Fruit fly (Drosophila melanogaster) whole organism, embryonic: ENCODE measurements around the gene Tom40.

ENCODE experiments used
- Atf-2 ChIP-seq: fragments of 200-800 bp; sonication (Bioruptor generic); optimal IDR thresholded peaks from 2 replicates; lab custom pipeline; 2016; ENCODE audit warnings: missing biosample characterization, missing genetic modification characterization
- B-H2 ChIP-seq: fragments of 200-800 bp; sonication (Bioruptor generic); optimal IDR thresholded peaks from 2 replicates; lab custom pipeline; 2018; ENCODE audit warnings: missing biosample characterization, mild to moderate bottlenecking, missing genetic modification characterization
- CG10267 ChIP-seq: fragments of 200-800 bp; sonication (Bioruptor generic); optimal IDR thresholded peaks from 2 replicates; lab custom pipeline; 2018; ENCODE audit warnings: missing biosample characterization, mild to moderate bottlenecking, missing genetic modification characterization, moderate library complexity
- CG10543 ChIP-seq: fragments of 200-800 bp; sonication (Bioruptor generic); optimal IDR thresholded peaks from 3 replicates; lab custom pipeline; 2017; ENCODE audit warnings: missing biosample characterization, mild to moderate bottlenecking, missing genetic modification characterization, moderate library complexity
- CG10565 ChIP-seq: fragments of 200-800 bp; sonication (Bioruptor generic); optimal IDR thresholded peaks from 3 replicates; lab custom pipeline; 2016; ENCODE audit warnings: missing biosample characterization, mild to moderate bottlenecking, missing genetic modification characterization
- CG12219 ChIP-seq: fragments of 200-800 bp; sonication (Bioruptor generic); optimal IDR thresholded peaks from 3 replicates; lab custom pipeline; 2018; ENCODE audit warnings: missing biosample characterization, mild to moderate bottlenecking, missing genetic modification characterization
- CG12942 ChIP-seq: fragments of 200-800 bp; sonication (Bioruptor generic); optimal IDR thresholded peaks from 3 replicates; lab custom pipeline; 2016; ENCODE audit warnings: missing biosample characterization, missing genetic modification characterization
- CG13123 ChIP-seq: fragments of 200-800 bp; sonication (Bioruptor generic); optimal IDR thresholded peaks from 2 replicates; lab custom pipeline; 2016; ENCODE audit warnings: missing biosample characterization, missing genetic modification characterization
- CG13424 ChIP-seq: fragments of 200-800 bp; sonication (Bioruptor generic); optimal IDR thresholded peaks from 2 replicates; lab custom pipeline; 2019; ENCODE audit warnings: missing biosample characterization, mild to moderate bottlenecking, missing genetic modification characterization, moderate library complexity
- CG17361 ChIP-seq: fragments of 200-800 bp; sonication (Bioruptor generic); IDR thresholded peaks from 3 replicates; pipeline ENCODE4 v1.3.6; 2022; ENCODE audit warnings: missing biosample characterization, missing genetic modification characterization
- CG17612 ChIP-seq: fragments of 200-800 bp; sonication (Bioruptor generic); IDR thresholded peaks from 2 replicates; pipeline ENCODE4 v1.3.6; 2022; ENCODE audit warnings: missing biosample characterization, missing genetic modification characterization
- CG17912 ChIP-seq: fragments of 200-800 bp; sonication (Bioruptor generic); optimal IDR thresholded peaks from 2 replicates; lab custom pipeline; 2018; ENCODE audit warnings: missing biosample characterization, mild to moderate bottlenecking, missing genetic modification characterization
- CG1792 ChIP-seq: fragments of 200-800 bp; sonication (Bioruptor generic); optimal IDR thresholded peaks from 2 replicates; lab custom pipeline; 2016; ENCODE audit warnings: missing biosample characterization, missing genetic modification characterization
- CG18011 ChIP-seq: fragments of 200-800 bp; sonication (Bioruptor generic); optimal IDR thresholded peaks from 2 replicates; lab custom pipeline; 2017; ENCODE audit warnings: missing biosample characterization, missing genetic modification characterization, mild to moderate bottlenecking, moderate library complexity, missing genotype
- CG18262 ChIP-seq: fragments of 200-800 bp; optimal IDR thresholded peaks from 3 replicates; lab custom pipeline; 2019; ENCODE audit warnings: missing biosample characterization, mild to moderate bottlenecking, missing genetic modification characterization, moderate library complexity
- CG2120 ChIP-seq: fragments of 200-800 bp; sonication (Bioruptor generic); optimal IDR thresholded peaks from 3 replicates; lab custom pipeline; 2016; ENCODE audit warnings: missing biosample characterization, missing genetic modification characterization
- CG3163 ChIP-seq: fragments of 200-800 bp; sonication (Bioruptor generic); optimal IDR thresholded peaks from 3 replicates; lab custom pipeline; 2016; ENCODE audit warnings: missing biosample characterization, missing genetic modification characterization
- CG4404 ChIP-seq: fragments of 200-800 bp; sonication (Bioruptor generic); IDR thresholded peaks from 2 replicates; pipeline ENCODE4 v1.3.6; 2022; ENCODE audit warnings: missing biosample characterization, missing genetic modification characterization
- CG7786 ChIP-seq: fragments of 200-800 bp; sonication (Bioruptor generic); optimal IDR thresholded peaks from 2 replicates; lab custom pipeline; 2016; ENCODE audit warnings: missing biosample characterization, missing genetic modification characterization
- CG9215 ChIP-seq: fragments of 200-800 bp; sonication (Bioruptor generic); IDR thresholded peaks from 2 replicates; pipeline ENCODE4 v1.3.6; 2022; ENCODE audit warnings: missing biosample characterization, missing genetic modification characterization
- CG9932 ChIP-seq: fragments of 200-800 bp; sonication (Bioruptor generic); IDR thresholded peaks from 2 replicates; pipeline ENCODE4 v1.3.6; 2022; ENCODE audit warnings: missing biosample characterization, missing genetic modification characterization
- Camta ChIP-seq: fragments of 200-800 bp; sonication (Bioruptor generic); optimal IDR thresholded peaks from 2 replicates; lab custom pipeline; 2016; ENCODE audit warnings: missing biosample characterization, missing genetic modification characterization
- D19B ChIP-seq: fragments of 200-800 bp; sonication (Bioruptor generic); optimal IDR thresholded peaks from 2 replicates; lab custom pipeline; 2017; ENCODE audit warnings: missing biosample characterization, mild to moderate bottlenecking, missing genetic modification characterization
- Dip2 ChIP-seq: fragments of 200-800 bp; sonication (Bioruptor generic); IDR thresholded peaks from 2 replicates; pipeline ENCODE4 v1.3.6; 2022; ENCODE audit warnings: missing biosample characterization, missing genetic modification characterization
- Dll ChIP-seq: fragments of 200-800 bp; sonication (Bioruptor generic); IDR thresholded peaks from 4 replicates; pipeline ENCODE4 v1.3.6; 2022; ENCODE audit warnings: missing biosample characterization, missing genetic modification characterization; ENCODE audit not compliant: partially characterized antibody
- Drgx ChIP-seq: fragments of 200-800 bp; sonication (Bioruptor generic); IDR thresholded peaks from 2 replicates; pipeline ENCODE4 v1.3.6; 2022; ENCODE audit warnings: missing biosample characterization, missing genetic modification characterization
- HLHmδ ChIP-seq: fragments of 200-800 bp; sonication (Bioruptor generic); optimal IDR thresholded peaks from 2 replicates; lab custom pipeline; 2018; ENCODE audit warnings: missing biosample characterization, mild to moderate bottlenecking, missing genetic modification characterization, moderate library complexity
- Hr39 ChIP-seq: fragments of >200 bp; optimal IDR thresholded peaks from 2 replicates; lab custom pipeline; 2017
- Hr51 ChIP-seq, 2 experiments: fragments of 200-800 bp; sonication (Bioruptor generic); optimal IDR thresholded peaks; 2 replicates in 1 of 2; 3 replicates in 1 of 2; lab custom pipeline; 2016 to 2018; ENCODE audit warnings: missing biosample characterization in 2 of 2, missing genetic modification characterization in 2 of 2, mild to moderate bottlenecking in 1 of 2, moderate library complexity in 1 of 2
- Mes4 ChIP-seq: fragments of 200-800 bp; sonication (Bioruptor generic); optimal IDR thresholded peaks from 2 replicates; lab custom pipeline; 2016; ENCODE audit warnings: missing biosample characterization, missing genetic modification characterization
- Myb ChIP-seq: fragments of 200-800 bp; sonication (Bioruptor generic); optimal IDR thresholded peaks from 2 replicates; lab custom pipeline; 2016; ENCODE audit warnings: missing biosample characterization, missing genetic modification characterization
- Poxn ChIP-seq: fragments of 200-800 bp; sonication (Bioruptor generic); IDR thresholded peaks from 2 replicates; pipeline ENCODE4 v1.3.6; 2022; ENCODE audit warnings: missing biosample characterization, missing genetic modification characterization
- Ptx1 ChIP-seq: fragments of 200-800 bp; sonication (Bioruptor generic); IDR thresholded peaks from 2 replicates; pipeline ENCODE4 v1.3.6; 2022; ENCODE audit warnings: missing biosample characterization, missing genetic modification characterization
- ci ChIP-seq: fragments of 200-800 bp; sonication (Bioruptor generic); IDR thresholded peaks from 3 replicates; pipeline ENCODE4 v1.3.6; 2022; ENCODE audit warnings: missing biosample characterization, missing genetic modification characterization
- dpn ChIP-seq, 2 experiments: fragments of 200-800 bp; sonication (Bioruptor generic); optimal IDR thresholded peaks; 3 replicates each; lab custom pipeline; 2016; ENCODE audit warnings: missing biosample characterization in 2 of 2, missing genetic modification characterization in 2 of 2
- en ChIP-seq: fragments of 200-800 bp; sonication (Bioruptor generic); optimal IDR thresholded peaks from 2 replicates; lab custom pipeline; 2016; ENCODE audit warnings: missing biosample characterization, missing genetic modification characterization
- ewg ChIP-seq: fragments of 200-800 bp; sonication (Bioruptor generic); optimal IDR thresholded peaks from 3 replicates; lab custom pipeline; 2017; ENCODE audit warnings: mild to moderate bottlenecking, missing biosample characterization, missing genetic modification reagents, missing genetic modification characterization
- gfzf ChIP-seq: fragments of 200-800 bp; sonication (Bioruptor generic); optimal IDR thresholded peaks from 2 replicates; lab custom pipeline; 2016; ENCODE audit warnings: missing biosample characterization, mild to moderate bottlenecking, missing genetic modification characterization, moderate library complexity
- gt ChIP-seq: fragments of 200-800 bp; sonication (Bioruptor generic); IDR thresholded peaks from 2 replicates; pipeline ENCODE4 v1.3.6; 2022; ENCODE audit warnings: missing biosample characterization, missing genetic modification characterization
- hbn ChIP-seq: fragments of 200-800 bp; sonication (Bioruptor generic); IDR thresholded peaks from 2 replicates; pipeline ENCODE4 v1.3.6; 2022; ENCODE audit warnings: missing biosample characterization, missing genetic modification characterization; ENCODE audit not compliant: partially characterized antibody
- inv ChIP-seq: fragments of 200-800 bp; sonication (Bioruptor generic); IDR thresholded peaks from 2 replicates; pipeline ENCODE4 v1.3.6; 2022; ENCODE audit warnings: missing biosample characterization, missing genetic modification characterization; ENCODE audit not compliant: partially characterized antibody
- luna ChIP-seq: fragments of 200-800 bp; sonication (Bioruptor generic); optimal IDR thresholded peaks from 2 replicates; lab custom pipeline; 2016; ENCODE audit warnings: missing biosample characterization, missing genetic modification characterization
- mam ChIP-seq: fragments of 200-800 bp; sonication (Bioruptor generic); optimal IDR thresholded peaks from 3 replicates; lab custom pipeline; 2016; ENCODE audit warnings: missing biosample characterization, missing genetic modification characterization
- nau ChIP-seq: fragments of 200-800 bp; sonication (Bioruptor generic); optimal IDR thresholded peaks from 3 replicates; lab custom pipeline; 2017; ENCODE audit warnings: missing biosample characterization, mild to moderate bottlenecking, missing genetic modification characterization, missing genetic modification reagents
- ranshi ChIP-seq: fragments of 200-800 bp; sonication (Bioruptor generic); IDR thresholded peaks from 2 replicates; pipeline ENCODE4 v1.3.6; 2022; ENCODE audit warnings: missing biosample characterization, missing genetic modification characterization
- seq ChIP-seq: fragments of 200-800 bp; sonication (Bioruptor generic); IDR thresholded peaks from 2 replicates; pipeline ENCODE4 v1.3.6; 2022; ENCODE audit warnings: missing biosample characterization, missing genetic modification characterization
- slp2 ChIP-seq: fragments of 200-800 bp; sonication (Bioruptor generic); optimal IDR thresholded peaks from 2 replicates; lab custom pipeline; 2016; ENCODE audit warnings: missing biosample characterization, missing genetic modification characterization
- tll ChIP-seq, 2 experiments: fragments of 200-800 bp in 1 of 2; fragments of >200 bp in 1 of 2; sonication (Bioruptor generic) in 1 of 2; optimal IDR thresholded peaks; 2 replicates each; lab custom pipeline; 2017 to 2019; ENCODE audit warnings: missing biosample characterization in 2 of 2, missing genetic modification characterization in 2 of 2, mild to moderate bottlenecking in 1 of 2, moderate library complexity in 1 of 2
- zfh2 ChIP-seq: fragments of 200-800 bp; sonication (Bioruptor generic); optimal IDR thresholded peaks from 2 replicates; lab custom pipeline; 2016; ENCODE audit warnings: missing biosample characterization, missing genetic modification characterization

The Tom40 gene

DNA sequence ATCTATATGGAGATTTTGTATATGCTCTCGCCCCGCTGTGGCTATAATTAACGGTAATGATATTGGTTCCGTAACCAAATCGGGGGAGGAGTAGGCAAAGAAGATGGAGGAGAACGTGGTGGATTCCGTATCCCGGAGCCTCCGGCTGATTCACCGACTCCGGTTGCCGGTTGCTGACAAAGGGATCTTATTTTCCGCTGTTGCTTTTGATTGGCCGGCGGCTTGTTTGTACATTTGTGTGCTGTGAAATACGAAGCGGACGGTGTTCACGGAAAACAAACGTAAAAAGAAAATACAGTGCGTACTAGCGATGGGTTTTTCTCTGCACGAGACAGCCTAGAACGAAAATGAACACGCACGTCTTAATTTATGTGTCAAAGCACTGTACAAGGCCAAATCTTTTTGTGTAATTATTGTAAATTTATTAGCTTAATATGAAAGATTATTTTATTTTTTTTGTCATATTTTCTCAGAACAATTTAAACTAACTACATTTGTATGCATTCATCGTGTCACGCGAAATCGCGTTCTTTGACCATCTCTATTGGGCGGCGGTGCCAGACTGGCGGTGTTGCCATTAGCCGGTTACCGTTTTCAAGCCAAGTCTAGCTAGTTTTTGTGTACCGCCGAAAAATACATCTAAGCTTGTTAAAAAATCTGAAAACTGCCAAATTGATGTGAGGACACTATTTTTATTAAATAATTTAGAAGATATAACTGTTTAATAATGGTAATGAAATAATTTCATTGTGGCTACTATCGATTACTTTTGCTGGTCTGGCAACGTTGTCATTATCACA, 2.4 kb upstream of the Tom40 start, which contains the start of the genes Pdp and Rab39 (continued):
- TF ChIP-seq CG12942, result peak; percentile 66
- TF ChIP-seq CG7786 (GFP tag; lab: Kevin White, UChicago), result peak; percentile 51
- TF ChIP-seq CG12219 (GFP tag; lab: Kevin White, UChicago), result peak; percentile 52
- peak; percentile 70 for TF ChIP-seq gt (GFP tag; lab: Robert Waterston, UW)
- TF ChIP-seq zfh2 (GFP tag; lab: Kevin White, UChicago), result peak; percentile 78
- TF ChIP-seq Drgx (GFP tag; lab: Robert Waterston, UW), result peak; percentile 79
- peak; percentile 94 for TF ChIP-seq inv (GFP tag; lab: Robert Waterston, UW)
- peak; percentile 70 for TF ChIP-seq CG18262 (tag; lab: Kevin White, UChicago)
- TF ChIP-seq CG9932 (GFP tag; lab: Robert Waterston, UW), result peak; percentile 94
- TF ChIP-seq Camta (GFP tag; lab: Kevin White, UChicago), result peak; percentile 55
- peak; percentile 89 for TF ChIP-seq hbn
- peak; percentile 85 for TF ChIP-seq mam
- no peak for TF ChIP-seq CG10565 (GFP tag; lab: Kevin White, UChicago)
- peak; percentile 72; the same call in 1 of the 2 replicates for TF ChIP-seq ranshi
- TF ChIP-seq CG18011 (GFP tag; lab: Kevin White, UChicago), result peak; percentile 53
- peak; percentile 19; the same call in 1 of the 2 replicates for TF ChIP-seq Poxn (GFP tag; lab: Robert Waterston, UW)
- TF ChIP-seq nau (GFP tag; lab: Kevin White, UChicago), result no peak
- TF ChIP-seq Hr39 (lab: Kevin White, UChicago), result no peak
- no peak for TF ChIP-seq D19B (GFP tag; lab: Kevin White, UChicago)
- no peak for TF ChIP-seq Dip2
- peak; percentile 82 for TF ChIP-seq CG4404 (GFP tag; lab: Robert Waterston, UW)
- TF ChIP-seq Dll (GFP tag; lab: Robert Waterston, UW), result peak; percentile 98
- peak; percentile 15 for TF ChIP-seq Mes4 (GFP tag; lab: Kevin White, UChicago)
- 0 out of 2 replicates have a peak, but pooled peaks have one; percentile 41 for TF ChIP-seq CG17612 (GFP tag; lab: Robert Waterston, UW)
- peak; percentile 88 for TF ChIP-seq CG9215 (GFP tag; lab: Robert Waterston, UW)
- peak; percentile 84; the same call in 1 of the 2 replicates for TF ChIP-seq Ptx1 (GFP tag; lab: Robert Waterston, UW)
- peak; percentile 20 for TF ChIP-seq en (GFP tag; lab: Kevin White, UChicago)
- no peak for TF ChIP-seq CG3163
- peak; percentile 87 for TF ChIP-seq CG2120 (GFP tag; lab: Kevin White, UChicago)
- TF ChIP-seq Atf-2 (GFP tag; lab: Kevin White, UChicago), result peak; percentile 17
- no peak for TF ChIP-seq HLHmδ (GFP tag; lab: Kevin White, UChicago)
- peak; percentile 30 to 79 for TF ChIP-seq dpn (GFP tag; optimal IDR thresholded peaks at IDR 0.05; lab: Kevin White, UChicago)
- peak; percentile 86 for TF ChIP-seq CG13424 (tag; lab: Kevin White, UChicago)
- peak; percentile 75 for TF ChIP-seq CG17361
- TF ChIP-seq CG10267 (tag; lab: Kevin White, UChicago), result peak; percentile 64
- TF ChIP-seq CG10543, result peak; percentile 85
- TF ChIP-seq B-H2 (GFP tag; lab: Kevin White, UChicago), result peak; percentile 82
- no peak for TF ChIP-seq tll (GFP tag; optimal IDR thresholded peaks at IDR 0.05; lab: Kevin White, UChicago)
- peak; percentile 39 for TF ChIP-seq CG17912 (GFP tag; lab: Kevin White, UChicago)
- peak; percentile 72 for TF ChIP-seq ewg
- peak; percentile 8 for TF ChIP-seq CG1792
- peak; percentile 55 for TF ChIP-seq seq (GFP tag; lab: Robert Waterston, UW)
- TF ChIP-seq ci (GFP tag; lab: Robert Waterston, UW), result peak; percentile 76
- TF ChIP-seq gfzf, result peak; percentile 9
- peak; percentile 43 for TF ChIP-seq Myb (GFP tag; lab: Kevin White, UChicago)
- no peak for TF ChIP-seq luna (GFP tag; lab: Kevin White, UChicago)
- peak; percentile 66 for TF ChIP-seq Hr51 (GFP tag; optimal IDR thresholded peaks at IDR 0.05; lab: Kevin White, UChicago)
- TF ChIP-seq slp2, result peak; percentile 20
- TF ChIP-seq CG13123 (GFP tag; lab: Kevin White, UChicago), result peak; percentile 42
